Fruit fly (Drosophila melanogaster) S2 (cell line): Measurements from ENCODE around the gene Inx3.

ENCODE experiments used
- CG8478 ChIP-seq: fragments of >200 bp; optimal IDR thresholded peaks from 2 replicates; lab custom pipeline; 2018
- CTCF ChIP-seq, 2 experiments: fragments of >200 bp; optimal IDR thresholded peaks; 2 replicates each; lab custom pipeline; 2018

DNA sequence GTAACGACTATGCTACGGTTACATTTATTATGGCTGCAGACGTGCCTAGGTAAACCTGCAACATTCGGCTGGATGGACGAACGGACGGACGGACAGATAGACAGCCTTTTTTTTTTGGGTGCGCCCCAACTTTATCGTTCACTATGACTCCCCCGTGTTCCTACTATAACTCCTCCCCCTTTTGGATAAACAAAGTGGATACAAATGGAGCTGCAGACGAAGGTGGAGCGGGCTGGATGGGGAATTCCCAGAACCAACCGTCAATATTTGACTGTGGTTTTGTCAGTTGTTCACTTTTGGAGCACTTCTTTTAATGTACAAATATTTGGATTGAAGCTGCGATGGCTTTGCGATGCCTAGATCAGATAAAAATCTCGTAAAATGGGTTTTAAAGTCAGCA, 3.2 kb downstream of the Inx3 start:
- TF ChIP-seq CG8478 (no peak), CTCF (optimal IDR thresholded peaks at IDR 0.05; lab: Kevin White, UChicago) (no peak)
